Worm (Caenorhabditis elegans): ENCODE measurements around the gene sgo-1.

ce11 chrIV:7757245-7757644, 39.0 kb downstream of the sgo-1 start, which contains the start of gene C46A5.4:
- TF ChIP-seq flt-1 (GFP tag; IDR thresholded peaks at IDR 0.05) (no peak), tab-1 (GFP tag; IDR thresholded peaks at IDR 0.05) (no peak), klf-2 (GFP tag; conservative IDR thresholded peaks at IDR 0.05) (no peak), T22C8.4 (GFP tag; IDR thresholded peaks at IDR 0.05) (no peak), med-1 (GFP tag; optimal IDR thresholded peaks at IDR 0.05; ENCODE audit: insufficient read depth) (no peak), ztf-23 (GFP tag; IDR thresholded peaks at IDR 0.05) (no peak), cog-1 (tag; optimal IDR thresholded peaks at IDR 0.05) (no peak), ztf-29 (GFP tag; IDR thresholded peaks at IDR 0.05) (no peak)

Measured in whole organism, midembryonic.